Worm (Caenorhabditis elegans) whole organism, L1 larva: ENCODE data around the gene C17C3.9.

Experiments used
- C16A3.4 ChIP-seq: fragments of 150-350 bp; optimal IDR thresholded peaks from 2 replicates; lab custom pipeline; 2014; ENCODE audit warnings: missing biosample characterization, missing genetic modification characterization
- C34B4.2 ChIP-seq: sonication (generic microtip); optimal IDR thresholded peaks from 2 replicates; lab custom pipeline; 2017; ENCODE audit warnings: mild to moderate bottlenecking, missing genetic modification characterization, missing compliant biosample characterization
- aha-1 ChIP-seq: fragments of 150-350 bp; optimal IDR thresholded peaks from 2 replicates; lab custom pipeline; 2014; ENCODE audit warnings: missing biosample characterization, missing genetic modification characterization
- alr-1 ChIP-seq: fragments of 200-800 bp; sonication (Bioruptor generic); optimal IDR thresholded peaks from 2 replicates; lab custom pipeline; 2018; ENCODE audit warnings: borderline replicate concordance, mild to moderate bottlenecking, missing genetic modification characterization, missing compliant biosample characterization
- blmp-1 ChIP-seq: fragments of 150-350 bp; optimal IDR thresholded peaks from 2 replicates; lab custom pipeline; 2014; ENCODE audit warnings: missing biosample characterization, missing genetic modification characterization
- ceh-88 ChIP-seq: fragments of 200-800 bp; sonication (Bioruptor generic); IDR thresholded peaks from 2 replicates; pipeline ENCODE4 v1.3.6; 2022; ENCODE audit warnings: missing genetic modification characterization, missing compliant biosample characterization
- ceh-90 ChIP-seq: sonication (generic microtip); optimal IDR thresholded peaks from 2 replicates; lab custom pipeline; 2016; ENCODE audit warnings: missing genetic modification characterization, missing compliant biosample characterization
- ces-1 ChIP-seq: fragments of 150-350 bp; optimal IDR thresholded peaks from 2 replicates; lab custom pipeline; 2014; ENCODE audit warnings: missing biosample characterization, missing genetic modification reagents, missing genetic modification characterization
- dpl-1 ChIP-seq, 3 experiments: fragments of 150-350 bp in 2 of 3; sonication (generic microtip) in 1 of 3; optimal IDR thresholded peaks; 2 replicates each; lab custom pipeline; 2014 to 2017; ENCODE audit warnings: missing biosample characterization in 3 of 3, missing genetic modification characterization in 3 of 3, missing genetic modification reagents in 3 of 3
- efl-1 ChIP-seq, 4 experiments: fragments of 150-350 bp; optimal IDR thresholded peaks in 3 of 4; peaks in 1 of 4; 1 replicate in 1 of 4; 2 replicates in 3 of 4; lab custom pipeline; 2014; ENCODE audit warnings: missing biosample characterization in 2 of 4, missing genetic modification characterization in 2 of 4, missing genetic modification reagents in 2 of 4
- egl-13 ChIP-seq: sonication (generic microtip); optimal IDR thresholded peaks from 2 replicates; lab custom pipeline; 2016; ENCODE audit warnings: missing genotype, missing genetic modification reagents, missing genetic modification characterization, missing compliant biosample characterization
- elt-2 ChIP-seq: sonication (generic microtip); optimal IDR thresholded peaks from 2 replicates; lab custom pipeline; 2016; ENCODE audit warnings: missing genetic modification characterization, mild to moderate bottlenecking, inconsistent platforms, missing compliant biosample characterization, missing genetic modification reagents
- fkh-4 ChIP-seq: sonication (generic microtip); optimal IDR thresholded peaks from 2 replicates; lab custom pipeline; 2016; ENCODE audit warnings: missing compliant biosample characterization, missing genetic modification characterization, borderline replicate concordance
- fkh-8 ChIP-seq: sonication (generic microtip); optimal IDR thresholded peaks from 2 replicates; lab custom pipeline; 2016; ENCODE audit warnings: mild to moderate bottlenecking, missing genetic modification characterization, missing compliant biosample characterization
- hlh-17 ChIP-seq: fragments of 200-800 bp; sonication (Bioruptor generic); optimal IDR thresholded peaks from 2 replicates; lab custom pipeline; 2018; ENCODE audit warnings: missing genetic modification characterization, mild to moderate bottlenecking, missing compliant biosample characterization, moderate library complexity, borderline replicate concordance
- hlh-4 ChIP-seq: sonication (generic microtip); optimal IDR thresholded peaks from 2 replicates; lab custom pipeline; 2016; ENCODE audit warnings: mild to moderate bottlenecking, missing genetic modification characterization, missing compliant biosample characterization
- irx-1 ChIP-seq: sonication (generic microtip); optimal IDR thresholded peaks from 2 replicates; lab custom pipeline; 2016; ENCODE audit warnings: missing genetic modification characterization, missing compliant biosample characterization
- isw-1 ChIP-seq: fragments of 200-800 bp; sonication (Bioruptor generic); IDR thresholded peaks from 2 replicates; pipeline ENCODE4 v1.3.6; 2022; ENCODE audit warnings: missing genetic modification characterization, missing compliant biosample characterization
- lin-13 ChIP-seq: fragments of 150-350 bp; optimal IDR thresholded peaks from 2 replicates; lab custom pipeline; 2014; ENCODE audit warnings: missing biosample characterization, missing genetic modification reagents, missing genetic modification characterization
- lin-14 ChIP-seq: fragments of 200-800 bp; sonication (Bioruptor generic); optimal IDR thresholded peaks from 2 replicates; lab custom pipeline; 2018; ENCODE audit warnings: mild to moderate bottlenecking, missing genetic modification characterization, moderate library complexity, missing compliant biosample characterization
- lin-15B ChIP-seq: fragments of 150-350 bp; sonication (generic microtip); optimal IDR thresholded peaks from 3 replicates; lab custom pipeline; 2014; ENCODE audit warnings: missing biosample characterization, missing genetic modification characterization
- lin-35 ChIP-seq, 2 experiments: fragments of 150-350 bp; optimal IDR thresholded peaks; 2 replicates each; lab custom pipeline; 2014; ENCODE audit warnings: missing biosample characterization in 2 of 2, missing genetic modification characterization in 2 of 2, missing genetic modification reagents in 2 of 2
- lsy-2 ChIP-seq, 2 experiments: fragments of 150-350 bp; optimal IDR thresholded peaks; 2 replicates each; lab custom pipeline; 2014; ENCODE audit warnings: missing biosample characterization in 2 of 2, missing genetic modification characterization in 2 of 2
- mab-9 ChIP-seq: fragments of 200-800 bp; sonication (Bioruptor generic); IDR thresholded peaks from 2 replicates; pipeline ENCODE4 v1.3.6; 2022; ENCODE audit warnings: missing genetic modification reagents, missing genetic modification characterization, missing compliant biosample characterization
- mep-1 ChIP-seq: fragments of 150-350 bp; optimal IDR thresholded peaks from 2 replicates; lab custom pipeline; 2014; ENCODE audit warnings: missing biosample characterization, missing genetic modification characterization
- nhr-19 ChIP-seq: fragments of 200-800 bp; sonication (Bioruptor generic); conservative IDR thresholded peaks from 2 replicates; pipeline ENCODE4 v1.3.6; 2022; ENCODE audit warnings: missing genetic modification characterization, missing compliant biosample characterization
- nhr-71 ChIP-seq: sonication (generic microtip); optimal IDR thresholded peaks from 2 replicates; lab custom pipeline; 2016; ENCODE audit warnings: mild to moderate bottlenecking, missing genetic modification characterization, moderate library complexity, missing compliant biosample characterization
- pag-3 ChIP-seq: sonication (generic microtip); optimal IDR thresholded peaks from 2 replicates; lab custom pipeline; 2017; ENCODE audit warnings: missing genetic modification characterization, mild to moderate bottlenecking, missing compliant biosample characterization, antibody characterized with exemption, borderline replicate concordance; ENCODE audit not compliant: insufficient read depth
- pax-3 ChIP-seq: fragments of 200-800 bp; sonication (Bioruptor generic); optimal IDR thresholded peaks from 2 replicates; lab custom pipeline; 2018; ENCODE audit warnings: mild to moderate bottlenecking, missing genetic modification characterization, moderate library complexity, missing compliant biosample characterization
- pqm-1 ChIP-seq: sonication (generic microtip); optimal IDR thresholded peaks from 3 replicates; lab custom pipeline; 2017; ENCODE audit warnings: missing biosample characterization, missing genetic modification characterization
- rnt-1 ChIP-seq: sonication (generic microtip); optimal IDR thresholded peaks from 2 replicates; lab custom pipeline; 2016; ENCODE audit warnings: mild to moderate bottlenecking, missing genetic modification characterization, moderate library complexity, missing compliant biosample characterization
- skn-1 ChIP-seq: fragments of 150-350 bp; optimal IDR thresholded peaks from 2 replicates; lab custom pipeline; 2014; ENCODE audit warnings: missing biosample characterization, missing genetic modification characterization
- snpc-4 ChIP-seq: fragments of 150-350 bp; optimal IDR thresholded peaks from 2 replicates; lab custom pipeline; 2014; ENCODE audit warnings: missing biosample characterization, missing genetic modification characterization
- snu-23 ChIP-seq: sonication (generic microtip); optimal IDR thresholded peaks from 2 replicates; lab custom pipeline; 2016; ENCODE audit warnings: missing genetic modification characterization, missing compliant biosample characterization
- swsn-7 ChIP-seq: sonication (generic microtip); optimal IDR thresholded peaks from 2 replicates; lab custom pipeline; 2016; ENCODE audit warnings: missing genetic modification characterization, missing compliant biosample characterization
- tbx-2 ChIP-seq: sonication (generic microtip); optimal IDR thresholded peaks from 2 replicates; lab custom pipeline; 2016; ENCODE audit warnings: missing genetic modification characterization, missing compliant biosample characterization
- tlp-1 ChIP-seq: fragments of 150-350 bp; optimal IDR thresholded peaks from 2 replicates; lab custom pipeline; 2014; ENCODE audit warnings: missing biosample characterization, missing genetic modification characterization
- vab-15 ChIP-seq: sonication (generic microtip); optimal IDR thresholded peaks from 2 replicates; lab custom pipeline; 2017; ENCODE audit warnings: missing genotype, mild to moderate bottlenecking, missing genetic modification characterization, missing compliant biosample characterization
- xbp-1 ChIP-seq: sonication (generic microtip); optimal IDR thresholded peaks from 2 replicates; lab custom pipeline; 2016; ENCODE audit warnings: missing genetic modification characterization, missing compliant biosample characterization
- zag-1 ChIP-seq: fragments of 150-350 bp; optimal IDR thresholded peaks from 2 replicates; lab custom pipeline; 2014; ENCODE audit warnings: missing biosample characterization, missing genetic modification characterization
- ztf-11 ChIP-seq, 2 experiments: sonication (generic microtip); optimal IDR thresholded peaks; 2 replicates each; lab custom pipeline; 2016 to 2017; ENCODE audit warnings: missing genetic modification characterization in 2 of 2, missing biosample characterization in 1 of 2, missing compliant biosample characterization in 1 of 2

C17C3.9 gene

DNA sequence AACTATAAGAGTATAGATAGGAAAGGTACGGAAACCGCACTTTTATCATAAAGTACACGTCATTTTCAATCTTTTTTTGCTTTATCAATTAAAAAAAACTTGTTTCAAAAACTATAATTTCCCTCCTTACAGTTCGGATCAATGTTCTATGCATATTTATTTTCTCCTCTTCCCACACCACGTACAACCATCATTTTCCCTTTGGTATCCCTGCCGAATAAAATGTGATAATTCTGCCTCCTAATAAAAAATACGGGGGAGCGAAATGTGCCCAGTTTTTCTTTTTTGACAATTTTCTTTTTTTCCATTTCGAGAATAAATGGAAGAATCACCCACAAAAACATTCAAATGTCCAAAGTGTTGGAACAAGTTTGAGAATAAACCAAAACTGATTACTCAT, 16.5 kb downstream of the C17C3.9 start, which contains the start of gene ZK177.3:
TSS of gene ZK177.3 (plus strand) at position 301 of the 400 bp plus-strand sequence.
- TF ChIP-seq ces-1 (GFP tag; lab: Kevin White, UChicago) (no peak), efl-1 (optimal IDR thresholded peaks at IDR 0.05; lab: Kevin White, UChicago) (no peak), efl-1 (GFP tag; optimal IDR thresholded peaks at IDR 0.05 in 1 of 2; lab: Kevin White, UChicago) (peak in 1 of 2 experiments; percentile 47), elt-2 (tag; lab: Kevin White, UChicago) (peak; percentile 34)

DNA sequence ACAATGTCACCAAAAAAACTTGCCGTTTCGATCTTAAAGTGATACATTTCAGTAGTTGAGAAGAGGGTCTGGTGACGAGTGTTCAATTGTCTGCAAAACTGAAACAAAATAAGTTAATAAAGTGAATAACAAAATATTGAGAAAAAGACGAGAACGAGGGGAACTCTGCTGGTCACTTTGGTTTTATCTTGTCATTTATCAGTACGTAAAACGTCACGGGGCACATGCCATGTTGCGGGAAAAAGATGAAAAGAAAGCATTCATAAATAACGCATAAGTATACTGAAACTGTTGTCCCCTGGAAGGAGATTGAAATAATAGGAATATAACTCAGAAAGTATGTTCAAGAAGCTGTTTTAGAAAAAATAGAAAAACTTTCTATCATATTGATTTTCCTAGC, 17.2 kb downstream of the C17C3.9 start, which contains the start of gene sahd-1:
TSS of gene sahd-1 (minus strand) at position 100 of the 400 bp plus-strand sequence.
- peak; percentile 53 for TF ChIP-seq elt-2 (tag; lab: Kevin White, UChicago)
- no peak for TF ChIP-seq lsy-2 (tag; optimal IDR thresholded peaks at IDR 0.05; lab: Kevin White, UChicago)
- TF ChIP-seq, all 84 proteins: peak for 1

DNA sequence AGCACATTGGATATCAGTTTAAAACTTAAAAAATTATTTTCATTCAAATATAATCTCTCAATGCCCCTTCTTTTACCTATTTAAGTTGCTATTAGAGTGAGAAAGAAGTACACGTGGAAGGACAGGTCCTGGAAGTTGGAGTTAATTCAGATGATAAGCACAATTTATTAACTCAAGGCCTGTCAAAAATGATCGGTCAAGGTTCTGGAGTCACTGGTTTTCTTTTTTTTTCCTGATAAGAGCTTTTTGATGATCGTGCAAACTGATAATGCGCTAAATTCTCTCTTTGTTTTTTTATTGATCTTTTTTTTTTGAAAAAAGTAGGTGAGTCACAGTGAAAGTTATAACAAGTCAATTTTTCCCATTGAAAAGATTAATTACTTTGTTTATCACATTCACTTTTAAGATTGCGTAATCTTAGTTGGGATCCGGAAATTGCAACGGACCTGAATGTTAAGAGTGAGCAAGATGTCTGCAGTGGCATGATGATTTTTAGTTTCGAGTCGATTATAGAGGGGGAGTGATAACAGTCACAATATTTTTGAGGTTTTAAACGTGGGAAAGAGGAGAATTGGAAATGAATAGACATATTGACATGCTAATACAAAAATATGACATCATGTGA, 19.5 kb downstream of the C17C3.9 start:
- TF ChIP-seq pag-3 (tag; lab: Kevin White, UChicago) (no peak), alr-1 (no peak), nhr-19 (GFP tag; lab: Robert Waterston, UW) (no peak), lin-35 (GFP tag; optimal IDR thresholded peaks at IDR 0.05; lab: Kevin White, UChicago) (peak in 1 of 2 experiments; percentile 35), tlp-1 (tag; lab: Kevin White, UChicago) (no peak), mep-1 (tag; lab: Kevin White, UChicago) (no peak), C34B4.2 (tag; lab: Kevin White, UChicago) (no peak), ceh-88 (GFP tag; lab: Robert Waterston, UW) (no peak), tbx-2 (tag; lab: Kevin White, UChicago) (no peak), pqm-1 (peak; percentile 19), lin-15B (no peak), C16A3.4 (tag; lab: Kevin White, UChicago) (no peak), elt-2 (tag; lab: Kevin White, UChicago) (peak; percentile 99), mab-9 (GFP tag; lab: Robert Waterston, UW) (no peak), skn-1 (no peak), efl-1 (optimal IDR thresholded peaks at IDR 0.05; lab: Kevin White, UChicago) (no peak), efl-1 (GFP tag; optimal IDR thresholded peaks at IDR 0.05 in 1 of 2; lab: Kevin White, UChicago) (peak in 1 of 2 experiments; percentile 74), snpc-4 (no peak), blmp-1 (tag; lab: Kevin White, UChicago) (no peak)

DNA sequence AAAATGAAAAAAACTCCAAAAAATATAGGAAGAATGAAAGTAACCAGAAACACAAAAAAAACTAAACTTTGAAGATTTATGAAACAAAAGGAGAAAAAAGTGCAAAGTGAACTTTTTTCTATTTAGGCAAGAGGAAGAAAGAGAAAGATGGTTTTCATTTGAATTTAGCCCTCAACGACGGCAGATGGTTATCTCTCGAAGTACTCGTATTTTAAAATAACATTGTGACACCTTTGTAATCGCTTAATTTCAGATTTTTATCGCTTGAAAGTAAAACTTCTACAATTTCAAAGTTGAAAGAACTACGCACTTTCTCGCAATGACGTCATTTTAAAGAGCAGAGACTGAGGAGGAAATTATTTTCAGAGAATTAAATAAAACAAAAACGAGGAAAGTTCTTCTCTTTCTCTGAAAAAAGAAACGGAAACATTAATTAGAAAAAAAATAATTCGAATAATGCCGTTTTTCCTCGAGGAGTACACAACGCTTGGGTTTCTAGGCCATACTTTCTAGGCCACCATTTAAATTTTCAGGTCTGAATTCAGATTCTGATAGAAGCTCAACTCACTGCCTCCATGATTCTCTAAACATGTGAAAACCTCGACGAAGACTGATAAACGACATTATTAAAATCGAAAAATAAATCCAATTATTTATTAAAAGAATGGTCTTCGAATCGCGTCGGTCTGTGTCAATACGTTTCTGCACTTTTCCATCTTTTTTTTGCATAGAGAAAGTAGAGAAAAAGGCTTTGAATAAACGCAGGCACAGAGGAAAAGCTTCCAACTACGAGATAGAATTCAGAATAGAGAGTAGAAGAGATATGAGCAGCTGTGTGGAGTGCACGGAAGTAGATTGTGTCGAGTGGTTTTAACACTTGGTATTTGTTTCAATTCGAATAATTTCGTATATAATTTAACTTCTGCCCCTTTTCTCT, 20.4 kb downstream of the C17C3.9 start:
- TF ChIP-seq hlh-17 (GFP tag; lab: Kevin White, UChicago) (no peak), aha-1 (tag; lab: Kevin White, UChicago) (no peak), ztf-11 (tag; optimal IDR thresholded peaks at IDR 0.05; lab: Kevin White, UChicago) (peak in 1 of 2 experiments; percentile 35), hlh-4 (tag; lab: Kevin White, UChicago) (no peak), isw-1 (GFP tag; lab: Robert Waterston, UW) (peak; percentile 8; the same call in 1 of the 2 replicates), lin-35 (GFP tag; optimal IDR thresholded peaks at IDR 0.05; lab: Kevin White, UChicago) (peak in 1 of 2 experiments; percentile 24), pax-3 (tag; lab: Kevin White, UChicago) (no peak), fkh-8 (peak; percentile 39), mep-1 (tag; lab: Kevin White, UChicago) (peak; percentile 15), dpl-1 (GFP tag; optimal IDR thresholded peaks at IDR 0.05; lab: Kevin White, UChicago) (peak in 1 of 3 experiments; percentile 39), xbp-1 (tag; lab: Kevin White, UChicago) (peak; percentile 1), vab-15 (tag; lab: Kevin White, UChicago) (no peak), rnt-1 (tag; lab: Kevin White, UChicago) (peak; percentile 59), irx-1 (tag; lab: Kevin White, UChicago) (peak; percentile 71), skn-1 (no peak), ceh-88 (GFP tag; lab: Robert Waterston, UW) (peak; percentile 37; the same call in 1 of the 2 replicates), lin-13 (GFP tag; lab: Kevin White, UChicago) (no peak), zag-1 (tag; lab: Kevin White, UChicago) (no peak), nhr-71 (tag; lab: Kevin White, UChicago) (peak; percentile 58), fkh-4 (tag; lab: Kevin White, UChicago) (peak; percentile 53), ceh-90 (peak; percentile 82), snu-23 (GFP tag; lab: Kevin White, UChicago) (peak; percentile 17), elt-2 (tag; lab: Kevin White, UChicago) (peak; percentile 15), lin-14 (GFP tag; lab: Kevin White, UChicago) (peak; percentile 71), swsn-7 (tag; lab: Kevin White, UChicago) (peak; percentile 17), egl-13 (tag; lab: Kevin White, UChicago) (peak; percentile 52)
